Worm (Caenorhabditis elegans): ENCODE data around the gene C08H9.16.

ce11 chrII:9938877-9939276 is 46.3 kb downstream of the C08H9.16 start, which contains the start of the genes C05C10.7 and C05C10.5:
- TF ChIP-seq lin-13 (tag; optimal IDR thresholded peaks at IDR 0.05) (no peak), nhr-237 (tag; optimal IDR thresholded peaks at IDR 0.05) (no peak), zip-8 (tag; optimal IDR thresholded peaks at IDR 0.05) (no peak), drap-1 (GFP tag; optimal IDR thresholded peaks at IDR 0.05) (no peak), ceh-43 (GFP tag; optimal IDR thresholded peaks at IDR 0.05) (no peak), sem-2 (GFP tag; optimal IDR thresholded peaks at IDR 0.05) (no peak), ces-1 (GFP tag; optimal IDR thresholded peaks at IDR 0.05) (no peak), snpc-4 (tag; optimal IDR thresholded peaks at IDR 0.05) (no peak)

Measured in whole organism, mixed stage, embryonic.